ENCODE assay signal across 2 worm cellular contexts in genomic region chrV:2343572-2343971, ce11.
TF ChIP-seq lines count a peak whose summit lies in the region.

No protein-coding gene starts in this region.

TF ChIP-seq in whole organism, L4 larva, 104 proteins besides CTCF, POLR2A, EP300 and RAD21:
- peak; percentile 93 for TF ChIP-seq set-16 (GFP tag; IDR thresholded peaks at IDR 0.05; lab: Robert Waterston, UW)
- no peak for TF ChIP-seq duxl-1 (tag; optimal IDR thresholded peaks at IDR 0.05; lab: Kevin White, UChicago; ENCODE audit: poor library complexity)
- no peak for TF ChIP-seq aly-2 (tag; optimal IDR thresholded peaks at IDR 0.05; lab: Kevin White, UChicago)
- no peak for TF ChIP-seq mep-1 (tag; optimal IDR thresholded peaks at IDR 0.05; lab: Kevin White, UChicago)
- no peak for TF ChIP-seq unc-62 (GFP tag; optimal IDR thresholded peaks at IDR 0.05 in 1 of 2; lab: Kevin White, UChicago)
- no peak for TF ChIP-seq unc-62 (tag; optimal IDR thresholded peaks at IDR 0.05; lab: Kevin White, UChicago)
TF ChIP-seq in whole organism, L4 larva: peak in this region for 1.

TF ChIP-seq in whole organism, young adult, 124 proteins besides CTCF, POLR2A, EP300 and RAD21:
- TF ChIP-seq die-1 (tag; optimal IDR thresholded peaks at IDR 0.05; lab: Kevin White, UChicago) (no peak), snpc-4 (GFP tag; optimal IDR thresholded peaks at IDR 0.05; lab: Kevin White, UChicago) (no peak), snpc-4 (tag; optimal IDR thresholded peaks at IDR 0.05; lab: Kevin White, UChicago) (peak in 2 of 4 experiments; percentile 11 to 69), zfh-2 (GFP tag; conservative IDR thresholded peaks at IDR 0.05; lab: Robert Waterston, UW) (peak; percentile 92), egrh-3 (GFP tag; IDR thresholded peaks at IDR 0.05; lab: Robert Waterston, UW) (peak; percentile 82; the same call in 1 of the 2 replicates), ceh-58 (GFP tag; IDR thresholded peaks at IDR 0.05; lab: Robert Waterston, UW) (no peak), ceh-27 (GFP tag; optimal IDR thresholded peaks at IDR 0.05; lab: Kevin White, UChicago) (no peak)
TF ChIP-seq in whole organism, young adult: peak in this region for 3.
